Fruit fly (Drosophila melanogaster) whole organism, embryonic: Measurements from ENCODE around the gene Pink1.
A peak's percentile ranks its signal among the peaks of the same experiment; 100 is the strongest.

Experiments
- Adf1 ChIP-seq: fragments of 200-800 bp; sonication (Bioruptor generic); IDR thresholded peaks from 2 replicates; pipeline ENCODE4 v1.3.6; 2022; ENCODE audit warnings: missing biosample characterization, missing genetic modification characterization
- CG10959 ChIP-seq: fragments of 200-800 bp; sonication (Bioruptor generic); IDR thresholded peaks from 2 replicates; pipeline ENCODE4 v1.3.6; 2022; ENCODE audit warnings: missing biosample characterization, missing genetic modification characterization
- CG11093 ChIP-seq: fragments of 200-800 bp; sonication (Bioruptor generic); IDR thresholded peaks from 3 replicates; pipeline ENCODE4 v1.3.6; 2022; ENCODE audit warnings: missing biosample characterization, missing genetic modification characterization
- CG11247 ChIP-seq: fragments of 200-800 bp; sonication (Bioruptor generic); IDR thresholded peaks from 2 replicates; pipeline ENCODE4 v1.3.6; 2022; ENCODE audit warnings: missing biosample characterization, missing genetic modification characterization
- CG11398 ChIP-seq: fragments of 200-800 bp; sonication (Bioruptor generic); optimal IDR thresholded peaks from 2 replicates; lab custom pipeline; 2016; ENCODE audit warnings: missing biosample characterization, missing genetic modification characterization
- CG12391 ChIP-seq: fragments of 200-800 bp; sonication (Bioruptor generic); optimal IDR thresholded peaks from 3 replicates; lab custom pipeline; 2018; ENCODE audit warnings: missing biosample characterization, mild to moderate bottlenecking, missing genetic modification characterization, moderate library complexity
- CG12659 ChIP-seq: fragments of 200-800 bp; sonication (Bioruptor generic); optimal IDR thresholded peaks from 3 replicates; lab custom pipeline; 2017; ENCODE audit warnings: mild to moderate bottlenecking, missing biosample characterization, missing genetic modification reagents, missing genetic modification characterization
- CG12942 ChIP-seq: fragments of 200-800 bp; sonication (Bioruptor generic); optimal IDR thresholded peaks from 3 replicates; lab custom pipeline; 2016; ENCODE audit warnings: missing biosample characterization, missing genetic modification characterization
- CG13287 ChIP-seq: fragments of 200-800 bp; sonication (Bioruptor generic); IDR thresholded peaks from 2 replicates; pipeline ENCODE4 v1.3.6; 2022; ENCODE audit warnings: missing biosample characterization, missing genetic modification characterization; ENCODE audit not compliant: partially characterized antibody
- CG14710 ChIP-seq: fragments of 200-800 bp; sonication (Bioruptor generic); optimal IDR thresholded peaks from 3 replicates; lab custom pipeline; 2019; ENCODE audit warnings: missing biosample characterization, mild to moderate bottlenecking, missing genetic modification characterization, moderate library complexity
- CG15514 ChIP-seq: fragments of 200-800 bp; sonication (Bioruptor generic); optimal IDR thresholded peaks from 3 replicates; lab custom pipeline; 2017; ENCODE audit warnings: missing biosample characterization, missing genetic modification characterization, mild to moderate bottlenecking, moderate library complexity, missing genetic modification reagents
- CG16779 ChIP-seq: fragments of 200-800 bp; sonication (Bioruptor generic); IDR thresholded peaks from 2 replicates; pipeline ENCODE4 v1.3.6; 2022; ENCODE audit warnings: missing biosample characterization, missing genetic modification characterization
- CG16815 ChIP-seq: fragments of 200-800 bp; sonication (Bioruptor generic); optimal IDR thresholded peaks from 3 replicates; lab custom pipeline; 2017; ENCODE audit warnings: missing biosample characterization, mild to moderate bottlenecking, missing genetic modification characterization
- CG17328 ChIP-seq: fragments of 200-800 bp; sonication (Bioruptor generic); IDR thresholded peaks from 2 replicates; pipeline ENCODE4 v1.3.6; 2022; ENCODE audit warnings: missing biosample characterization, missing genetic modification characterization
- CG2116 ChIP-seq: fragments of 200-800 bp; sonication (Bioruptor generic); optimal IDR thresholded peaks from 3 replicates; lab custom pipeline; 2018; ENCODE audit warnings: missing biosample characterization, mild to moderate bottlenecking, missing genetic modification characterization
- CG3065 ChIP-seq: fragments of 200-800 bp; sonication (Bioruptor generic); optimal IDR thresholded peaks from 2 replicates; lab custom pipeline; 2016; ENCODE audit warnings: missing biosample characterization, missing genetic modification characterization
- CG4282 ChIP-seq: fragments of 200-800 bp; sonication (Bioruptor generic); optimal IDR thresholded peaks from 2 replicates; lab custom pipeline; 2016; ENCODE audit warnings: missing biosample characterization, missing genetic modification characterization
- CG4328 ChIP-seq: fragments of 200-800 bp; sonication (Bioruptor generic); optimal IDR thresholded peaks from 3 replicates; lab custom pipeline; 2017; ENCODE audit warnings: missing biosample characterization, missing genetic modification reagents, missing genetic modification characterization
- CG4360 ChIP-seq: fragments of 200-800 bp; sonication (Bioruptor generic); IDR thresholded peaks from 2 replicates; pipeline ENCODE4 v1.3.6; 2022; ENCODE audit warnings: missing biosample characterization, missing genetic modification characterization
- CG4854 ChIP-seq: fragments of 200-800 bp; sonication (Bioruptor generic); optimal IDR thresholded peaks from 2 replicates; lab custom pipeline; 2016; ENCODE audit warnings: missing biosample characterization, missing genetic modification characterization, inconsistent platforms
- CG6654 ChIP-seq: fragments of 200-800 bp; sonication (Bioruptor generic); optimal IDR thresholded peaks from 2 replicates; lab custom pipeline; 2017; ENCODE audit warnings: missing biosample characterization, mild to moderate bottlenecking, missing genetic modification characterization
- CG6791 ChIP-seq: fragments of 200-800 bp; sonication (Bioruptor generic); IDR thresholded peaks from 3 replicates; pipeline ENCODE4 v1.3.6; 2022; ENCODE audit warnings: missing biosample characterization, missing genetic modification characterization; ENCODE audit not compliant: partially characterized antibody
- CrebB ChIP-seq: fragments of 200-800 bp; sonication (Bioruptor generic); optimal IDR thresholded peaks from 3 replicates; lab custom pipeline; 2018; ENCODE audit warnings: missing biosample characterization, mild to moderate bottlenecking, missing genetic modification characterization
- Dll ChIP-seq: fragments of 200-800 bp; sonication (Bioruptor generic); IDR thresholded peaks from 4 replicates; pipeline ENCODE4 v1.3.6; 2022; ENCODE audit warnings: missing biosample characterization, missing genetic modification characterization; ENCODE audit not compliant: partially characterized antibody
- Dref ChIP-seq: fragments of 200-800 bp; sonication (Bioruptor generic); IDR thresholded peaks from 2 replicates; pipeline ENCODE4 v1.3.6; 2022; ENCODE audit warnings: missing biosample characterization, missing genetic modification characterization
- Drgx ChIP-seq: fragments of 200-800 bp; sonication (Bioruptor generic); IDR thresholded peaks from 2 replicates; pipeline ENCODE4 v1.3.6; 2022; ENCODE audit warnings: missing biosample characterization, missing genetic modification characterization
- Nf-YB ChIP-seq: fragments of 200-800 bp; sonication (Bioruptor generic); optimal IDR thresholded peaks from 3 replicates; lab custom pipeline; 2019; ENCODE audit warnings: missing biosample characterization, mild to moderate bottlenecking, missing genetic modification characterization, moderate library complexity
- Pdp1 ChIP-seq, 2 experiments: fragments of 200-800 bp; sonication (Bioruptor generic); optimal IDR thresholded peaks; 3 replicates each; lab custom pipeline; 2016; ENCODE audit warnings: missing biosample characterization in 2 of 2, missing genetic modification characterization in 2 of 2, mild to moderate bottlenecking in 1 of 2, moderate library complexity in 1 of 2
- Poxn ChIP-seq: fragments of 200-800 bp; sonication (Bioruptor generic); IDR thresholded peaks from 2 replicates; pipeline ENCODE4 v1.3.6; 2022; ENCODE audit warnings: missing biosample characterization, missing genetic modification characterization
- Rfx ChIP-seq: fragments of 200-800 bp; sonication (Bioruptor generic); IDR thresholded peaks from 2 replicates; pipeline ENCODE4 v1.3.6; 2022; ENCODE audit warnings: missing biosample characterization, missing genetic modification characterization
- Xrp1 ChIP-seq: fragments of 200-800 bp; sonication (Bioruptor generic); IDR thresholded peaks from 2 replicates; pipeline ENCODE4 v1.3.6; 2022; ENCODE audit warnings: missing biosample characterization, missing genetic modification characterization
- YL-1 ChIP-seq: fragments of 200-800 bp; sonication (Bioruptor generic); optimal IDR thresholded peaks from 3 replicates; lab custom pipeline; 2017; ENCODE audit warnings: missing biosample characterization, mild to moderate bottlenecking, missing genetic modification characterization
- abd-A ChIP-seq: fragments of 200-800 bp; sonication (Bioruptor generic); optimal IDR thresholded peaks from 3 replicates; lab custom pipeline; 2019; ENCODE audit warnings: missing biosample characterization, mild to moderate bottlenecking, missing genetic modification characterization, moderate library complexity
- ac ChIP-seq: fragments of 200-800 bp; sonication (Bioruptor generic); optimal IDR thresholded peaks from 3 replicates; lab custom pipeline; 2017; ENCODE audit warnings: missing biosample characterization, mild to moderate bottlenecking, missing genetic modification characterization
- ap ChIP-seq: fragments of 200-800 bp; sonication (Bioruptor generic); IDR thresholded peaks from 2 replicates; pipeline ENCODE4 v1.3.6; 2022; ENCODE audit warnings: missing biosample characterization, missing genetic modification characterization
- esg ChIP-seq: fragments of 200-800 bp; sonication (Bioruptor generic); conservative IDR thresholded peaks from 2 replicates; pipeline ENCODE4 v1.3.6; 2022; ENCODE audit warnings: missing biosample characterization, missing genetic modification characterization
- exex ChIP-seq: fragments of 200-800 bp; sonication (Bioruptor generic); optimal IDR thresholded peaks from 4 replicates; lab custom pipeline; 2018; ENCODE audit warnings: missing biosample characterization, mild to moderate bottlenecking, missing genetic modification characterization, moderate library complexity
- gcm2 ChIP-seq: fragments of 200-800 bp; sonication (Bioruptor generic); optimal IDR thresholded peaks from 2 replicates; lab custom pipeline; 2016; ENCODE audit warnings: missing biosample characterization, missing genetic modification characterization
- ham ChIP-seq: fragments of 200-800 bp; sonication (Bioruptor generic); IDR thresholded peaks from 2 replicates; pipeline ENCODE4 v1.3.6; 2022; ENCODE audit warnings: missing biosample characterization, missing genetic modification characterization
- hkb ChIP-seq, 2 experiments: fragments of 200-800 bp in 1 of 2; fragments of >200 bp in 1 of 2; sonication (Bioruptor generic) in 1 of 2; IDR thresholded peaks in 1 of 2; optimal IDR thresholded peaks in 1 of 2; 2 replicates each; pipeline versions ENCODE4 v1.3.6 to Lab custom; 2017 to 2022; ENCODE audit warnings: missing biosample characterization in 1 of 2, missing genetic modification characterization in 1 of 2
- inv ChIP-seq: fragments of 200-800 bp; sonication (Bioruptor generic); IDR thresholded peaks from 2 replicates; pipeline ENCODE4 v1.3.6; 2022; ENCODE audit warnings: missing biosample characterization, missing genetic modification characterization; ENCODE audit not compliant: partially characterized antibody
- lov ChIP-seq, 2 experiments: fragments of 200-800 bp in 1 of 2; fragments of >200 bp in 1 of 2; sonication (Bioruptor generic) in 1 of 2; IDR thresholded peaks in 1 of 2; optimal IDR thresholded peaks in 1 of 2; 2 replicates in 1 of 2; 3 replicates in 1 of 2; pipeline versions ENCODE4 v1.3.6 to Lab custom; 2017 to 2022; ENCODE audit warnings: missing biosample characterization in 1 of 2, missing genetic modification characterization in 1 of 2
- peb ChIP-seq: fragments of 200-800 bp; sonication (Bioruptor generic); IDR thresholded peaks from 2 replicates; pipeline ENCODE4 v1.3.6; 2022; ENCODE audit warnings: missing biosample characterization, missing genetic modification characterization
- slbo ChIP-seq: fragments of 200-800 bp; sonication (Bioruptor generic); IDR thresholded peaks from 2 replicates; pipeline ENCODE4 v1.3.6; 2022; ENCODE audit warnings: missing biosample characterization, missing genetic modification characterization
- slp2 ChIP-seq: fragments of 200-800 bp; sonication (Bioruptor generic); optimal IDR thresholded peaks from 2 replicates; lab custom pipeline; 2016; ENCODE audit warnings: missing biosample characterization, missing genetic modification characterization
- tap ChIP-seq: fragments of 200-800 bp; optimal IDR thresholded peaks from 3 replicates; lab custom pipeline; 2019; ENCODE audit warnings: missing biosample characterization, mild to moderate bottlenecking, missing genetic modification characterization, moderate library complexity
- trem ChIP-seq: fragments of 200-800 bp; optimal IDR thresholded peaks from 3 replicates; lab custom pipeline; 2019; ENCODE audit warnings: missing biosample characterization, mild to moderate bottlenecking, missing genetic modification characterization, moderate library complexity
- tup ChIP-seq: fragments of 200-800 bp; sonication (Bioruptor generic); optimal IDR thresholded peaks from 2 replicates; lab custom pipeline; 2016; ENCODE audit warnings: missing biosample characterization, mild to moderate bottlenecking, missing genetic modification characterization, moderate library complexity
- vvl ChIP-seq: fragments of 200-800 bp; sonication (Bioruptor generic); IDR thresholded peaks from 2 replicates; pipeline ENCODE4 v1.3.6; 2022; ENCODE audit warnings: missing biosample characterization, missing genetic modification characterization
- wdn ChIP-seq: fragments of 200-800 bp; sonication (Bioruptor generic); IDR thresholded peaks from 2 replicates; pipeline ENCODE4 v1.3.6; 2022; ENCODE audit warnings: missing biosample characterization, missing genetic modification characterization
- zen ChIP-seq: fragments of 200-800 bp; sonication (Bioruptor generic); optimal IDR thresholded peaks from 3 replicates; lab custom pipeline; 2018; ENCODE audit warnings: missing biosample characterization, mild to moderate bottlenecking, missing genetic modification characterization, moderate library complexity

Gene Pink1

DNA sequence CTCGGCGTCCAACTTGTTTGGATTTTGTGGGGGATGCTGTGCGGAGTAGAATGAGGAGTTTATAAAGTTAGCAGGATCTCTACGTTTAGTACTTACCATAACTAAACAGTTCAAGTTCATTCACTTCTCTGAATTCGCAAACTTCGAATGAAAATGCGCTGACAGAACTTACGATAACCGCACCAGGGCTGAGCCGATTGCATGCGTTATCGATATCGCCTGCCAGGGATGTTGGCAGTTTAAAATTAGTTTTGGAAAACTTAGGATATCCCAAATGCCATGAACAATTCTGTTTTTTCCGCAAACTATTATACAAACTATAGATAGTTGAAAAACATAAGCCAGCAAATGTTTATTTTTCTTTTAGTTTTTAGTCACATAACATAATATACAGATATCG, 3.7 kb downstream of the Pink1 start, which contains the start of gene CG44303 (continued):
- TF ChIP-seq CG11398 (GFP tag; lab: Kevin White, UChicago) (no peak), ac (no peak), lov (optimal IDR thresholded peaks at IDR 0.05; lab: Kevin White, UChicago) (no peak), lov (GFP tag; IDR thresholded peaks at IDR 0.05; lab: Robert Waterston, UW) (no peak), slbo (GFP tag; lab: Robert Waterston, UW) (no peak), Rfx (GFP tag; lab: Robert Waterston, UW) (no peak), YL-1 (GFP tag; lab: Kevin White, UChicago) (no peak), trem (tag; lab: Kevin White, UChicago) (no peak), wdn (GFP tag; lab: Robert Waterston, UW) (no peak), tap (tag; lab: Kevin White, UChicago) (no peak), CG4328 (GFP tag; lab: Kevin White, UChicago) (no peak), slp2 (GFP tag; lab: Kevin White, UChicago) (no peak), CG2116 (GFP tag; lab: Kevin White, UChicago) (peak; percentile 61), CG12942 (GFP tag; lab: Kevin White, UChicago) (no peak), CG11247 (GFP tag; lab: Robert Waterston, UW) (no peak), CG6654 (no peak), Nf-YB (GFP tag; lab: Kevin White, UChicago) (no peak), Dref (GFP tag; lab: Robert Waterston, UW) (peak; percentile 77), CG3065 (GFP tag; lab: Kevin White, UChicago) (no peak), ap (no peak), CG4854 (no peak), ham (GFP tag; lab: Robert Waterston, UW) (no peak), CG10959 (no peak), Adf1 (no peak), inv (GFP tag; lab: Robert Waterston, UW) (no peak), tup (no peak), peb (GFP tag; lab: Robert Waterston, UW) (no peak), CG4282 (GFP tag; lab: Kevin White, UChicago) (no peak), CG17328 (GFP tag; lab: Robert Waterston, UW) (no peak), hkb (optimal IDR thresholded peaks at IDR 0.05; lab: Kevin White, UChicago) (no peak), hkb (GFP tag; IDR thresholded peaks at IDR 0.05; lab: Robert Waterston, UW) (no peak), CrebB (tag; lab: Kevin White, UChicago) (no peak), gcm2 (GFP tag; lab: Kevin White, UChicago) (no peak), abd-A (tag; lab: Kevin White, UChicago) (no peak), vvl (no peak), CG13287 (GFP tag; lab: Robert Waterston, UW) (peak; percentile 44; the same call in 1 of the 2 replicates), exex (tag; lab: Kevin White, UChicago) (no peak), zen (tag; lab: Kevin White, UChicago) (no peak), Dll (GFP tag; lab: Robert Waterston, UW) (0 out of 4 replicates have a peak, but pooled peaks have one; percentile 36), CG12391 (no peak), CG6791 (GFP tag; lab: Robert Waterston, UW) (peak; percentile 82), CG11093 (GFP tag; lab: Robert Waterston, UW) (no peak), esg (no peak), Pdp1 (GFP tag; optimal IDR thresholded peaks at IDR 0.05; lab: Kevin White, UChicago) (no peak), CG16815 (GFP tag; lab: Kevin White, UChicago) (no peak), Xrp1 (GFP tag; lab: Robert Waterston, UW) (no peak), Drgx (GFP tag; lab: Robert Waterston, UW) (no peak), CG12659 (GFP tag; lab: Kevin White, UChicago) (no peak), CG15514 (no peak), CG4360 (no peak), CG16779 (GFP tag; lab: Robert Waterston, UW) (no peak), CG14710 (tag; lab: Kevin White, UChicago) (no peak), Poxn (GFP tag; lab: Robert Waterston, UW) (no peak)
